Worm (Caenorhabditis elegans) whole organism, dauer: Measurements from ENCODE around the gene srh-85.
"Not testable (repeated sequence)": the region's sequence is repeated elsewhere in the genome, so short reads cannot be mapped to it uniquely, and the experiment has no call there.

Experiments used
- unc-62 ChIP-seq: sonication (generic microtip); optimal IDR thresholded peaks from 2 replicates; lab custom pipeline; 2017; ENCODE audit warnings: missing biosample characterization, missing genetic modification reagents, missing genetic modification characterization

The srh-85 gene

DNA sequence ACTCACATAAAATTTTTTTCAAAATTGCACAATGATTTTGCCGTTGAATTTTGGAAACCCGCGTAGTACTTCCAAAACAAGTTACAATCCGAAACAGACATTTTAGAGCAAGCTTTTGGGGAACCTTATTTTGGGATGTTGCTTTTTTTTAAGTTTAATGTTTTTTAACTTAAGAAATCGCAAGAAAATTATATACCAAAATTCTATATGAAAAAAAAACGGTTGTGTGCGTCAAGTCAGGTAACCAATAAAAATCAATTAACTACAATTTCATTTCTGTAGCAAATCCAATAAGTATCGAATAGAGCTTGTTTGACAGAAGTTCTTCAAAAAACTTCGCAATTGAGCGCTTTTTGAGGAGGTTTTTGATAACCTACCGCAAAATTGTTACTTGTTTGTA, 4.0 kb downstream of the srh-85 start, which contains the start of gene srw-117:
Gene srw-117, minus strand, starts transcription at position 101 of the 400 bp plus-strand sequence.
- TF ChIP-seq unc-62 (GFP tag; lab: Kevin White, UChicago), result no peak

DNA sequence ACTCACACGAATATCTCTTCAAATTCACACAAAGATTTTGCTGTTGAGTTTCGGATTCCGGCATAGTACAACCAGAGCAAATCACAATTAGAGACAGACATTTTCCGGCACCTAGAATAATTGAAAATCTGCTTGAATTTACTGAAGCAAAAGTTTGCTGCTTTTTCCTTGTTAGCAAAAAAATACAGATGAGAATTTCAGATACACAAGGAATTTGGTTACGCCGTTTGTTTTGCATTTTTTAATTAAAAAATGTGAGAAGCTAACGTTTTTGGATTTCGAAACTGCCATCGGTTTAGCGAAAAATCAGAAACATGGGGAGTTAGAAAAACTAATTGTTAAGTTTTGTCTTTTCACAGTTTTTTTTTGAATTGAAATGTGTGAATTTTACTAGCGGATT, 7.3 kb downstream of the srh-85 start, which contains the start of gene srw-118:
Gene srw-118, minus strand, starts transcription at position 101 of the 400 bp plus-strand sequence.
- no peak for TF ChIP-seq unc-62 (GFP tag; lab: Kevin White, UChicago)

- no peak for TF ChIP-seq unc-62 (GFP tag; lab: Kevin White, UChicago)
Measured at ce11 chrV:2976287-2976686, 11.0 kb downstream of the srh-85 start, which contains the start of gene srw-124. srw-124 (plus strand) TSS chrV:2976587.

DNA sequence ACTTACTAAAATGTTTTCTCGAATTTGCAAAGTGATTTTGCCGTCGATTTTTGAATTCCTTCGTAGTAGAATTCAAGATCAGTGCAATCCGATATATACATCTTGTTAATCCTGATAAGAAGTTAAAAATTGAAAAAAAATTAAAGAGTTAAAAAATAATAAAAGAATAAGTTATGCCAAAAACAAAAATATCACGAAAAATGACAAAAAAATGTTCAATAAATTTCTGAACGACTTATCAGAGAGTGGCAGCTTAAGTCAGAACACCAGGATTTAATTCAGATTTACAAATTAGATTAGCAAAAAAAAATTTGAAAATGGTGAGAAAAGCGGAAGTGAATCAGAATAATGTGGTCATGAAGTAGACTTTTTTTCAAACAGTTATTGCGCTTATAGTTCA, 12.0 kb downstream of the srh-85 start, which contains the start of gene srw-123:
Gene srw-123, minus strand, starts transcription at position 101 of the 400 bp plus-strand sequence.
- TF ChIP-seq unc-62 (GFP tag; lab: Kevin White, UChicago), result not testable (repeated sequence)

ce11 chrV:2971307-2971999, 15.9 kb downstream of the srh-85 start, which contains the start of gene srw-129:
srw-129 (plus strand) TSS chrV:2971949.
- no peak for TF ChIP-seq unc-62 (GFP tag; lab: Kevin White, UChicago)

ce11 chrV:2964786-2965185, 22.5 kb downstream of the srh-85 start, which contains the start of gene srh-88:
srh-88 (minus strand) TSS chrV:2964886.
- TF ChIP-seq unc-62 (GFP tag; lab: Kevin White, UChicago), result no peak

DNA sequence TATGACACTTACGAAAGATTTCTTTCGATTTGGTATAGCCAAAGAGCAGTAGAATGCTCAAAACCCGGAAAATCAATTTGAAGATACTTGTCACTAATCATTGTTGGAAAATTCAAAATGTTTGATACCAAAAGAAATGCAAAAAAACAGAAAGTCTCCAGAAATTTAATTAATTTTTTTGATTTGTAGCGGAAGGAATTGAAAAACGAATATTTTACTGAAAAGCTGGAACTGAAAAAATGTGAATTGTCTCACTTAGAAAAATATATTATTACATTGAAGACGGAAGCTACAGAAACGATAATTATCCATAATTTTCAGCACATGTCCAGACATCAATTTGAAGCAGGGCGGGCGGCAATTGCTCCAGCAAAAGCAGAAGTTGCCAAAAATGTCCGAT, 24.3 kb downstream of the srh-85 start, which contains the start of gene srw-138:
Gene srw-138, minus strand, starts transcription at position 101 of the 400 bp plus-strand sequence.
- no peak for TF ChIP-seq unc-62 (GFP tag; lab: Kevin White, UChicago)

- no peak for TF ChIP-seq unc-62 (GFP tag; lab: Kevin White, UChicago)
Measured at ce11 chrV:2960894-2961293, 26.4 kb downstream of the srh-85 start, which contains the start of gene srw-144. srw-144 (minus strand) TSS chrV:2960994.

- TF ChIP-seq unc-62 (GFP tag; lab: Kevin White, UChicago), result no peak
Measured at ce11 chrV:2958202-2958601, 29.1 kb downstream of the srh-85 start, which contains the start of gene srw-142. srw-142 (minus strand) TSS chrV:2958302.

ce11 chrV:2955342-2955741, 32.0 kb downstream of the srh-85 start, which contains the start of gene srh-248:
srh-248 (minus strand) TSS chrV:2955442.
- not testable (repeated sequence) for TF ChIP-seq unc-62 (GFP tag; lab: Kevin White, UChicago)

DNA sequence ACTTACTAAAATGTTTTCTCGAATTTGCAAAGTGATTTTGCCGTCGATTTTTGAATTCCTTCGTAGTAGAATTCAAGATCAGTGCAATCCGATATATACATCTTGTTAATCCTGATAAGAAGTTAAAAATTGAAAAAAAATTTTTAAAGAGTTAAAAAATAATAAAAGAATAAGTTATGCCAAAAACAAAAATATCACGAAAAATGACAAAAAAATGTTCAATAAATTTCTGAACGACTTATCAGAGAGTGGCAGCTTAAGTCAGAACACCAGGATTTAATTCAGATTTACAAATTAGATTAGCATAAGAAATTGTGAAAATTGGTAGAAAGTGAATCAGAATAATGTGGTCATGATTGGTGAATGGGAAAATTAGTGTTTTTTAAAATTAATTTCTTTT, 35.2 kb downstream of the srh-85 start, which contains the start of gene srw-122:
Gene srw-122, minus strand, starts transcription at position 101 of the 400 bp plus-strand sequence.
- TF ChIP-seq unc-62 (GFP tag; lab: Kevin White, UChicago), result not testable (repeated sequence)

ce11 chrV:2945602-2946001, 41.7 kb downstream of the srh-85 start, which contains the start of gene srh-87:
srh-87 (minus strand) TSS chrV:2945702.
- TF ChIP-seq unc-62 (GFP tag; lab: Kevin White, UChicago), result no peak

DNA sequence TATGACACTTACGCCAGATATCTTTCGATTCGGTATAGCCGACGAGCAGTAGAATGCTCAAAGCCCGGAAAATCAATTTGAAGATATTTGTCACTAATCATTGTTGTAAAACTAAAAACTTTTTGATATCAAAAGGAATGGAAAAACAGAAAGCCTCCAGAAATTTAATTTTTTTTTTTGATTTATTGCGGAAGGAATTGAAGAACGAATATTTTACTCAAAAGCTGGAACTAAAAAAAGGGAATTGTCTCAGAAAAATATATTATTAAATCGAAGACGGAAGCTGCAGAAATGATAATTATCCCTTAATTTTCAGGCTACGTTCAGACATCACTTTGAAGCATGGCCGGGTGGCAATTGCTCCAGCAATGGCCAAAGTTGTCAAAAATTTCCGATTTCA, 43.4 kb downstream of the srh-85 start, which contains the start of gene srw-137:
Gene srw-137, minus strand, starts transcription at position 101 of the 400 bp plus-strand sequence.
- TF ChIP-seq unc-62 (GFP tag; lab: Kevin White, UChicago), result no peak

- TF ChIP-seq unc-62 (GFP tag; lab: Kevin White, UChicago), result no peak
Measured at ce11 chrV:2942247-2942646, 45.1 kb downstream of the srh-85 start.

ce11 chrV:2941405-2941804, 45.9 kb downstream of the srh-85 start, which contains the start of gene srw-143:
srw-143 (minus strand) TSS chrV:2941505.
- TF ChIP-seq unc-62 (GFP tag; lab: Kevin White, UChicago), result no peak

DNA sequence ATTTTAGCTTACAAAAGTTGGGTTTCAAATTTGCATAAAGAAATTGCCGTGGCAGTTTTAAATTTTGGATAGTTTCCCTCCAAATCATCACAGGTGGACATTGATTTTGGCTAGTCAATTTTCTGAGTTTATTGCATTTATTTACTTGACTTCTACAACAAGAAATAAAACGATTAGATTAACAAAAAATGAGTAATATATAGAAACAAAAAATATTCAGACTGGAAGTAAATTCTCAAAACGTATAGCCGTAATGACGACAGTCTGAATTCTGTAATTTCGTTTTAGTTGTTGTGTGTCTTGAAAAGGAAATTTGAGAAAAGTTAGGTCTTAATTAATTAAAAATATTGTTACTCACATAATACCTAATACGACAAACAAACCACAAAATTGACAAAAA, 48.8 kb downstream of the srh-85 start, which contains the start of gene srw-141:
Gene srw-141, minus strand, starts transcription at position 101 of the 400 bp plus-strand sequence.
- no peak for TF ChIP-seq unc-62 (GFP tag; lab: Kevin White, UChicago)
